Worm (Caenorhabditis elegans) whole organism, L1 larva: ENCODE results near the gene T27E4.1.

Experiments
- dpl-1 ChIP-seq, 3 experiments: fragments of 150-350 bp in 2 of 3; sonication (generic microtip) in 1 of 3; optimal IDR thresholded peaks; 2 replicates each; lab custom pipeline; 2014 to 2017; ENCODE audit warnings: missing biosample characterization in 3 of 3, missing genetic modification characterization in 3 of 3, missing genetic modification reagents in 3 of 3
- efl-1 ChIP-seq, 4 experiments: fragments of 150-350 bp; optimal IDR thresholded peaks in 3 of 4; peaks in 1 of 4; 1 replicate in 1 of 4; 2 replicates in 3 of 4; lab custom pipeline; 2014; ENCODE audit warnings: missing biosample characterization in 2 of 4, missing genetic modification characterization in 2 of 4, missing genetic modification reagents in 2 of 4
- elt-3 ChIP-seq, 6 experiments: fragments of 150-350 bp in 1 of 6; sonication (generic microtip); optimal IDR thresholded peaks; 2 replicates each; lab custom pipeline; 2017 to 2018; ENCODE audit warnings: missing biosample characterization in 6 of 6, missing genetic modification characterization in 6 of 6, inconsistent platforms in 1 of 6
- grh-1 ChIP-seq: fragments of 200-800 bp; sonication (Bioruptor generic); IDR thresholded peaks from 2 replicates; pipeline ENCODE4 v1.3.6; 2022; ENCODE audit warnings: missing genetic modification reagents, missing genetic modification characterization, missing compliant biosample characterization
- lin-35 ChIP-seq, 2 experiments: fragments of 150-350 bp; optimal IDR thresholded peaks; 2 replicates each; lab custom pipeline; 2014; ENCODE audit warnings: missing biosample characterization in 2 of 2, missing genetic modification characterization in 2 of 2, missing genetic modification reagents in 2 of 2
- mab-9 ChIP-seq: fragments of 200-800 bp; sonication (Bioruptor generic); IDR thresholded peaks from 2 replicates; pipeline ENCODE4 v1.3.6; 2022; ENCODE audit warnings: missing genetic modification reagents, missing genetic modification characterization, missing compliant biosample characterization
- rnt-1 ChIP-seq: sonication (generic microtip); optimal IDR thresholded peaks from 2 replicates; lab custom pipeline; 2016; ENCODE audit warnings: mild to moderate bottlenecking, missing genetic modification characterization, moderate library complexity, missing compliant biosample characterization
- snpc-4 ChIP-seq: fragments of 150-350 bp; optimal IDR thresholded peaks from 2 replicates; lab custom pipeline; 2014; ENCODE audit warnings: missing biosample characterization, missing genetic modification characterization
- unc-62 ChIP-seq: fragments of 150-350 bp; optimal IDR thresholded peaks from 2 replicates; lab custom pipeline; 2014; ENCODE audit warnings: missing biosample characterization, missing genetic modification reagents, missing genetic modification characterization

DNA sequence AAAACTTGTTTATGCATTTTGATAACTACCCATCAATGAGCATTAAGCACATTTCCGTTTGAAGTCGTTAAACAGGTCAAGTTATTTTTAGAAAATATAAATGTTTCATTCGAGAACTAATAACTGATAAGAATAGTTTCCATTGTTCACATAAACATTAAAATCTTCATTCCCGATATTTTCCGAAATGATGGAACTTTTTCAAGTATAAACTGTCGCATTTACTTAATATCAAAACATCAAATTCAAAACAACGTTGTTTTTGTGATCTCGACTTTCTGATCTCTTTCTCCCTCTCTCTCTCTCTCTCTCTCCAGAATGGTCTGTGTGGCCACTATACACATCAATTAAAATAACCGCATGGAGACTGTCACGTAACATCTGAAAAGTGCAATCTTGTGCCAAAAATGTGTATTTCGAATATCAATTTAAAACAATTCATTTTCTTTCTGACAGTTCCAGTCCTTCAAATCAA is 17.7 kb upstream of the T27E4.1 start:
- TF ChIP-seq snpc-4 (no peak), unc-62 (no peak), dpl-1 (GFP tag; optimal IDR thresholded peaks at IDR 0.05; lab: Kevin White, UChicago) (no peak), grh-1 (GFP tag; lab: Robert Waterston, UW) (no peak), lin-35 (GFP tag; optimal IDR thresholded peaks at IDR 0.05; lab: Kevin White, UChicago) (peak in 1 of 2 experiments; percentile 28), efl-1 (optimal IDR thresholded peaks at IDR 0.05; lab: Kevin White, UChicago) (no peak), efl-1 (GFP tag; optimal IDR thresholded peaks at IDR 0.05 in 1 of 2; lab: Kevin White, UChicago) (no peak), rnt-1 (tag; lab: Kevin White, UChicago) (no peak), elt-3 (tag; optimal IDR thresholded peaks at IDR 0.05; lab: Kevin White, UChicago) (peak in 1 of 6 experiments; percentile 25), mab-9 (GFP tag; lab: Robert Waterston, UW) (no peak)
